Fruit fly (Drosophila melanogaster): ENCODE data around the gene CG5382.
A peak's percentile ranks its signal among the peaks of the same experiment; 100 is the strongest.

CG5382 gene

DNA sequence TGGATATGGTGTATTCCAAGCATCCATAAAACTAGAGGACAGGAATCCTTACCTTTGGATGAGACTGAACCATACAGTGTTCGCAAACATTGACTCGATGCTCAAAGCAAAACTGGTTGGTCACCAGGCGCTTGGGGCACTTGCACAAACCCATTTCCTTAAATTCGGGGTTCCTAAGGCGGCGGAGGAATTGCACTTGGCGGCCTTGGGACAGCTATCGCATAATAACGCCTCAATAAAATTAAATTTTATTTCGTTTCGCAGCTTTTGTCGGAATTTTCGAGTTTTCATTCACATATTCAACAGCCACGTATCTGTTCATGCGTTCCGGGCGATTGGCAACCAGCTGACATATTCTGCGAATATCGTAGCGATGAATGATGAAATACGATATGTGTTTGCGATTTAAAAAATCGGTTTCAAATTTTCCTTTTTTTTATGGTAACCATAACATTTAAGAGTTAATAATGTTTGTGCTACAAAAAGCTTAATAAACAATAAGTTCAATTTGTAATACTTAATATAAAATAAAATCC lies at the start of gene CG5382:
CG5382 (minus strand) TSS at position 324 of the 536 bp plus-strand sequence.
- TF ChIP-seq pan (optimal IDR thresholded peaks at IDR 0.05) = no peak
- TF ChIP-seq psq (optimal IDR thresholded peaks at IDR 0.05) = no peak
- no peak for TF ChIP-seq Dll (optimal IDR thresholded peaks at IDR 0.05)
- no peak for TF ChIP-seq EcR (GFP tag; optimal IDR thresholded peaks at IDR 0.05)

DNA sequence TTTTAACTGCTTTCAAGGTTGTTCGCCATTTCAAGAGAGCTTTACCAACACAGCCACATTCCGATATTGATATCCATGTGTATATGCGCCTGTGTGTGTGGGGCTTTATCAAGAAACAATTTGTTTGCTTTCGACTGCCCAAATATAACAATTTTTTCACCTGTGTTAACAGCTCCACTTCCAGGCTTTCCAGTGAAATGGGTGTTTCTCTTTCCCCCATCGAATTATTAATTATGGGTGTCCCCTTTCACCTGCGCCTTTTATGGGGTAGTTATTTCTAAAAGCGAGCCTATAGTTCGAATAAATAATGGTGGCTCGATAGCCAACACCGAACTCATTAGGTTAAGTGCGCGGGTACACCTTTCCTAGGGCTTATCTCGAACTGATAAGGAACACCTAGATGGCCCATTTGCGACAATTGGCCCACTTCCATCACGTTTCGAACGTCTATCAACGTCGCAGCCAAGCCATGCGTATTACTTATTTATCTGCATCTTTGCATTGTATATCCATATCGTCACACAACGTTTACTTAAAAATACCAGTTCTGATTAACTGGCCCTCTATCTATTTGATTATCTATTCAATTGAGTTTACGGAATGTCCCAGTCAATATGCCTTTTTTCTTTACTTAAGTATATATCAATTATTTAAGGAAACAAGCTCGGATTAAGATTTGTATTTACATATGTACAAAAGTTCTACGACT lies 46.2 kb upstream of the CG5382 start:
- TF ChIP-seq CG8478 (optimal IDR thresholded peaks at IDR 0.05) = no peak
- TF ChIP-seq pan (optimal IDR thresholded peaks at IDR 0.05) = no peak
- no peak for TF ChIP-seq usp (GFP tag; optimal IDR thresholded peaks at IDR 0.05)
- TF ChIP-seq psq (optimal IDR thresholded peaks at IDR 0.05) = no peak
- no peak for TF ChIP-seq EcR (GFP tag; optimal IDR thresholded peaks at IDR 0.05)
- no peak for TF ChIP-seq Dll (optimal IDR thresholded peaks at IDR 0.05)

dm6 chr3R:22410537-22411360 lies 45.0 kb upstream of the CG5382 start, which contains the start of the genes CG13850 and lqfR:
Gene CG13850, minus strand, starts transcription at chr3R:22410915.
Gene lqfR, plus strand, starts transcription at chr3R:22411301.
- TF ChIP-seq usp (GFP tag; optimal IDR thresholded peaks at IDR 0.05) = no peak
- TF ChIP-seq pan (optimal IDR thresholded peaks at IDR 0.05) = no peak
- no peak for TF ChIP-seq CG8478 (optimal IDR thresholded peaks at IDR 0.05)
- TF ChIP-seq EcR (GFP tag; optimal IDR thresholded peaks at IDR 0.05) = no peak
- no peak for TF ChIP-seq psq (optimal IDR thresholded peaks at IDR 0.05)
- no peak for TF ChIP-seq Dll (optimal IDR thresholded peaks at IDR 0.05)

DNA sequence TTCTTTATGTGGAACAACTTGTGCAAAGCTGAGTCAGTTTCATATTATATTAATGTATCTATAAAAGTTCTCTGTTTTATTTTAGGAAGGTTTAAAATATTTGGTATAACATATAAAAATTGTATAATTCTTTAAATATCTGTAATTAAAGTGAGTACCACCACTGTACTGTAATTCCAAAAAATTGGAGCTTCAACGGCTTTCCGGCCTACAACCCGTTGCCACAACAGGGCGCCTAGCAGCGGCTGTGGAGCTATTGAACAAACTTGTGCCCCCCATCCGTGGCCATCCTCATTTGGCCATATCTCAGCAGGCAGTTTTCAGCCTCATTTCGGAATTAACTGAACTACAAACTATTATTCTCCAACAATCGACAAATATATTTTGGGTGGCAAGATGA lies 39.9 kb upstream of the CG5382 start, which contains the start of gene CG13855:
CG13855 (plus strand) TSS at position 301 of the 400 bp plus-strand sequence.
- TF ChIP-seq CG8478 (optimal IDR thresholded peaks at IDR 0.05) = no peak
- TF ChIP-seq psq (optimal IDR thresholded peaks at IDR 0.05) = no peak
- no peak for TF ChIP-seq Dll (optimal IDR thresholded peaks at IDR 0.05)
- TF ChIP-seq EcR (GFP tag; optimal IDR thresholded peaks at IDR 0.05) = no peak
- no peak for TF ChIP-seq pan (optimal IDR thresholded peaks at IDR 0.05)

DNA sequence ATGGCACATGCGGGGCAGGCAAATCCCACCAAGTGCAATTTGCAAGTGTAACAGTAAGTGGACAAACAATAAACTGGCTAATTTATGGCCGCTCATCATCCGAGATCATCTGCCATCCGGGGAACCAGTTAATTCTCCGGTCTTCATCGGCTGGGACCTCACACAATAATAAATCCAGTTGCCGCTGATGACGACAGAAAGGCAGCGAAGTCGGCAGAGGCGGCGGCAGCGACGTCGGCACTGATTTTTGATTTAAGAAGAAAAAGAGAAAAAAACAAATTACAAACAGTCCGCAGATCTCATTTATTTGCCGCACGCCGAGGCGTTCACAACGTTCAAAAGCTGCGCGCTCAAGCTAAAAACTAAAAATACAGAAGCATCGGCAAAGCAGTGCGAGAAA lies 36.6 kb upstream of the CG5382 start, which contains the start of gene CG13856:
CG13856 (plus strand) TSS at position 301 of the 400 bp plus-strand sequence.
- no peak for TF ChIP-seq Dll (optimal IDR thresholded peaks at IDR 0.05)
- TF ChIP-seq EcR (GFP tag; optimal IDR thresholded peaks at IDR 0.05) = no peak
- no peak for TF ChIP-seq pan (optimal IDR thresholded peaks at IDR 0.05)
- TF ChIP-seq usp (GFP tag; optimal IDR thresholded peaks at IDR 0.05) = no peak
- no peak for TF ChIP-seq psq (optimal IDR thresholded peaks at IDR 0.05)
- TF ChIP-seq CG8478 (optimal IDR thresholded peaks at IDR 0.05) = no peak

DNA sequence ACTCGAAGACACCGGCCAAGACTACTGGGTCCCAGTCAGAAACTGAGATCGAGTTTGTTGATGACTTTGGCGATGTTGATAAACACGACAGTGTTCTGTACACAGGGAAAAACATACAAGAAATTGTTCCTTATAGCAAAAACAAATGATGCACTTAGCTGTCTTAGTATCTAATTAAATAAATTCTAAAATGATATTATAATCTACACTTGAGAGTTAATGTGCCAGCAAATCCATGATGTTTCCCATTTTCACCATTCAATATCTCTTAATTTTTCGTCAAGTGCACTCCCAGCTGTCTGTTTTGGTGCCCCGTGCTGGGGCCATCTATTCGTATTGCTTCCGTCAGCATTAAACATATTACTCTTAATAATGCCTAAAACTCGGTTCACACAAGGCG lies 34.5 kb upstream of the CG5382 start:
- TF ChIP-seq pan (optimal IDR thresholded peaks at IDR 0.05) (no peak), psq (optimal IDR thresholded peaks at IDR 0.05) (no peak), EcR (GFP tag; optimal IDR thresholded peaks at IDR 0.05) (no peak), usp (GFP tag; optimal IDR thresholded peaks at IDR 0.05) (no peak), CG8478 (optimal IDR thresholded peaks at IDR 0.05) (no peak), Dll (optimal IDR thresholded peaks at IDR 0.05) (no peak)

- TF ChIP-seq Dll (optimal IDR thresholded peaks at IDR 0.05) (no peak), EcR (GFP tag; optimal IDR thresholded peaks at IDR 0.05) (no peak), usp (GFP tag; optimal IDR thresholded peaks at IDR 0.05) (no peak), psq (optimal IDR thresholded peaks at IDR 0.05) (no peak), CG8478 (optimal IDR thresholded peaks at IDR 0.05) (peak; percentile 44), pan (optimal IDR thresholded peaks at IDR 0.05) (no peak)
Measured at dm6 chr3R:22397068-22397700, 31.4 kb upstream of the CG5382 start.

DNA sequence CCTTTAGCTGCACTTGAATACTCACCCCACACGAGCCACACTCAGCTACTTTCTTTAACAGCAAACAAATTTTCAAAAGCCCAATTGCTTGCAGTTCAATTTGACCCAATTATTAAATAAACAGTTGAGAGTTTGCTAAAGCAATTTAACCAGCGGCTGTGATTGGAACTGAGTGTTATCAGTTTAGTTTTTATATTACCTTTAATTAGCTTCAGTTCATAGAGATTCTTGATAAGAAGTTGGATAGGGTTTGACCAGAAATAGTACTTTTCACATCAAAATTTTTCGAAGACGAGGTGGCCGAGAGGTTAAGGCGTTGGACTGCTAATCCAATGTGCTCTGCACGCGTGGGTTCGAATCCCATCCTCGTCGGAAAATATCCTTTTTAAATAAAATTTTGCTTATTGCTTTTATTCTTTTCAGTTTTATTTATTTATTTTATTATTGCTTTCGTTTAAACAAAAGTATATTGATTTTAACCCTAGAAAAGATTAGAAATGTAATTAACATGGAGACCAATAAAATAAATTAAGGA lies 30.5 kb upstream of the CG5382 start:
- TF ChIP-seq usp (GFP tag; optimal IDR thresholded peaks at IDR 0.05) (no peak), CG8478 (optimal IDR thresholded peaks at IDR 0.05) (no peak), pan (optimal IDR thresholded peaks at IDR 0.05) (no peak), psq (optimal IDR thresholded peaks at IDR 0.05) (no peak), Dll (optimal IDR thresholded peaks at IDR 0.05) (no peak), EcR (GFP tag; optimal IDR thresholded peaks at IDR 0.05) (no peak)

dm6 chr3R:22395409-22396178 lies 29.8 kb upstream of the CG5382 start:
- no peak for TF ChIP-seq pan (optimal IDR thresholded peaks at IDR 0.05)
- TF ChIP-seq CG8478 (optimal IDR thresholded peaks at IDR 0.05) = no peak
- no peak for TF ChIP-seq psq (optimal IDR thresholded peaks at IDR 0.05)

- TF ChIP-seq psq (optimal IDR thresholded peaks at IDR 0.05) = no peak
- TF ChIP-seq CG8478 (optimal IDR thresholded peaks at IDR 0.05) = no peak
- TF ChIP-seq pan (optimal IDR thresholded peaks at IDR 0.05) = no peak
- TF ChIP-seq usp (GFP tag; optimal IDR thresholded peaks at IDR 0.05) = no peak
- no peak for TF ChIP-seq Dll (optimal IDR thresholded peaks at IDR 0.05)
- TF ChIP-seq EcR (GFP tag; optimal IDR thresholded peaks at IDR 0.05) = no peak
Measured at dm6 chr3R:22394004-22394403, 28.2 kb upstream of the CG5382 start, which contains the start of gene CG13857. Gene CG13857, minus strand, starts transcription at chr3R:22394104.

DNA sequence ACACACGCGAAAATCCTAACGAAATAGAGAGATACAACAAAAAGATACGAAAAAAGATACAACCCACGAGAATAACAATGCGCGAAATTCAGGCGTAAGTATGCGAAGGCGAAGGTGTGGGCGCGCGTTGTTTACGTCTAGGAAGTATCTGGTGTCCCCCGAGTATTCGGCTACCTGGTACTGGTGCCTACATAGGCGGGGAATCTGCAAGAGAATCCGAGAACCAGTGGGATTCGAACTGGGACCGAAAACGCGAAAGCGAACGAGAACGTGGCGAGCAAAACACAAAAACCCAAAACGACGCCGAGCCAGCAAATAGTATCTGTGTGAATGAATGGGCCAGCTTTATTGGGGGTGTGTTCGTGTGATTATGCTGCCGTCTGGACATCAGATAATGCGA lies 24.3 kb upstream of the CG5382 start:
- no peak for TF ChIP-seq pan (optimal IDR thresholded peaks at IDR 0.05)
- TF ChIP-seq EcR (GFP tag; optimal IDR thresholded peaks at IDR 0.05) = no peak
- TF ChIP-seq Dll (optimal IDR thresholded peaks at IDR 0.05) = no peak
- TF ChIP-seq CG8478 (optimal IDR thresholded peaks at IDR 0.05) = no peak
- no peak for TF ChIP-seq psq (optimal IDR thresholded peaks at IDR 0.05)
- no peak for TF ChIP-seq usp (GFP tag; optimal IDR thresholded peaks at IDR 0.05)
